Worm (Caenorhabditis elegans) whole organism, L4/young adult: ENCODE measurements around the gene cdd-2.
"Not testable (repeated sequence)": the region's sequence is repeated elsewhere in the genome, so short reads cannot be mapped to it uniquely, and the experiment has no call there.

Source experiments
- W03F9.2 ChIP-seq: fragments of 150-350 bp; optimal IDR thresholded peaks from 2 replicates; lab custom pipeline; 2014; ENCODE audit warnings: missing biosample characterization, missing genetic modification characterization
- dao-5 ChIP-seq: sonication (generic microtip); optimal IDR thresholded peaks from 2 replicates; lab custom pipeline; 2016; ENCODE audit warnings: missing genotype, missing genetic modification characterization, moderate library complexity, missing compliant biosample characterization
- him-1 ChIP-seq: sonication (generic microtip); optimal IDR thresholded peaks from 2 replicates; lab custom pipeline; 2016; ENCODE audit warnings: missing genotype, missing genetic modification reagents, missing genetic modification characterization, missing compliant biosample characterization

The cdd-2 gene

DNA sequence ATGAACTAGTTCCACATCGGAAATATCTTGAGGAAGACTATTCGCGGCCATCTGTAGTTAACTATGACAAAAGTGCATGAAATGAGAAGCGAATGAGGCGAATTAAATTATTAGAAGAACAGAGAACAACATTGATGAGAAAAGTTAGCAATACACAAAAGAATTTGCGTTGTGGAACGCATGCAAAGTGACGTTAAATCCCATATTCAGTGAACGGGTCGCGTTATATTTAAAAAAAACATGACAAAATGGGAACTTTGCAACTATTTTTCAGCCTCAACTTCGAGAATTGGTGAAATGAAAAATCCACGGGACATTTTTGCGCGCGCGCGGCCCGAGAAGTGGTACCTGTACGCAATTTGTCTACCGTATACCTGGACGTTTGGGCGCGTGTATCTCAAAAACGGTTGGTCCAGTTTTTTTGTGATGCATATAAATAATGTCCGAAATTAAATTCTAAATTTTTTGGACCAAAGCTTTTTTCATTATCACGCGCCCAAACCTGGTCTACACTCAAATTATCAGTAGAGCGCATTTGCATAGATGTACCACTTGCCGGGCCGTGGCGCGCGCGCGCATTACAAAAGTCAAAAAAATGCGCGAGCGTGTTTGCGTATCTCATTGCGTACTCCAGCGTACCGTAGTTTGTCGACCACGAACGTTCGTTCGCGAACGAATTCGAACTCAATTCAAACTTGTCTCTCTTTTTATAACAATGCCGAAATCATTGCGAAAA, at the start of gene cdd-2, which contains the start of gene oef-1:
Gene cdd-2 (minus strand): TSS at position 51 of the 736 bp plus-strand sequence.
Gene oef-1 (plus strand): TSS at position 575 of the 736 bp plus-strand sequence.
- no peak for TF ChIP-seq W03F9.2 (tag; lab: Kevin White, UChicago)
- TF ChIP-seq him-1 (tag; lab: Kevin White, UChicago): no peak
- TF ChIP-seq dao-5 (tag; lab: Kevin White, UChicago): no peak

- TF ChIP-seq him-1 (tag; lab: Kevin White, UChicago): no peak
- TF ChIP-seq W03F9.2 (tag; lab: Kevin White, UChicago): no peak
- TF ChIP-seq dao-5 (tag; lab: Kevin White, UChicago): no peak
These were observed 40.9 kb upstream of the cdd-2 start, which contains the start of gene cla-1 for ce11 chrIV:7588631-7589030. TSS of gene cla-1 (plus strand) at chrIV:7588931.

DNA sequence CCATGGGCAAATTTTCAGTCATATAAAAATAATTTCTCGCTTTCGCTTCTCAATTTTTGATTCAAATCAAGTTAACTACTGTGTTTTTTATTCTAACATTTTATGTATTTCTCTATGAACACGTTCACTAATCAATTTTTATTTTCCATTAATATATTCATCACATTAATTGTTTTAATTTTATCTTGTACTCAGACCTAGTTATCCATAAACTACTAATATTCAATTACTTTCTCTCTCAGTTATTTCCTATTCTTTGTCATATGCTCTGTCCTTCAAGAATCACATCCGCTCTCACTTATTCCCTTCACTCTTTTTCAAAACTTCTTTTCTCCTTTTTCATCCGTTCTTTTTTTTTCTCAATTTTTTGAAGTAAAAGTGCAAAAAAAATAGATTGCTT, 39.3 kb upstream of the cdd-2 start:
- no peak for TF ChIP-seq dao-5 (tag; lab: Kevin White, UChicago)
- TF ChIP-seq W03F9.2 (tag; lab: Kevin White, UChicago): no peak
- TF ChIP-seq him-1 (tag; lab: Kevin White, UChicago): no peak

DNA sequence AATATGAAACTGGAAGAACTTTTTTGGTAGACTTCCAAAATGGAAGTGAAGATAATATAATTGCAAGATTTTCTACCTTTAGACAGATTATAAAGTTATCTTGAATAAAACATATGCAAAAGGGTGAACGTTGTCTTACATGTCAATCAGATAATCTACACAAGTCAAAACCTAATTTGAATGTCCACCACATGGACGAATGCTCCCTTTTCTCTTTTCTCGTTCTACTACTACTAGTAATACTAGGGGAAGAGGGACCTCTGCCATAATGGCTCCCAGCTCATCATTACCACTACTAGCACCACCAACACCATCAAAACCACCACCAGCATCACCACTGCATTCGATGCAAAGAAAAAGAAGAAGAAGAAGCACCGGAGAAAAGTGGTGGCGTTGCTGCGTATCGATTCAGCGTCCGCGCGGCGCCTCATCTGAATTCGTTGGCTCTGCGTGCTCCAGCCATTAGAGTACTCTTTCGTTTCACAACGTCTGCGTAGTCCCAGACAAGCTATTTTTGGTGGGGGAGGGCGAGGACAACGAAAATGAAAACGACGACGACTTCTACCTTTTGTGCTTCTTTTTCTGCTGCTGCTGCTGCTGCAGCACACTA, 37.7 kb upstream of the cdd-2 start:
- TF ChIP-seq dao-5 (tag; lab: Kevin White, UChicago) (no peak), W03F9.2 (tag; lab: Kevin White, UChicago) (no peak), him-1 (tag; lab: Kevin White, UChicago) (peak; percentile 14)

- TF ChIP-seq W03F9.2 (tag; lab: Kevin White, UChicago) (peak; percentile 95), him-1 (tag; lab: Kevin White, UChicago) (no peak)
These were observed 32.4 kb upstream of the cdd-2 start, which contains the start of the genes cec-5 and nol-10 for ce11 chrIV:7580062-7580614. TSS of gene cec-5 (minus strand) at chrIV:7580112. TSS of gene nol-10 (plus strand) at chrIV:7580597.

DNA sequence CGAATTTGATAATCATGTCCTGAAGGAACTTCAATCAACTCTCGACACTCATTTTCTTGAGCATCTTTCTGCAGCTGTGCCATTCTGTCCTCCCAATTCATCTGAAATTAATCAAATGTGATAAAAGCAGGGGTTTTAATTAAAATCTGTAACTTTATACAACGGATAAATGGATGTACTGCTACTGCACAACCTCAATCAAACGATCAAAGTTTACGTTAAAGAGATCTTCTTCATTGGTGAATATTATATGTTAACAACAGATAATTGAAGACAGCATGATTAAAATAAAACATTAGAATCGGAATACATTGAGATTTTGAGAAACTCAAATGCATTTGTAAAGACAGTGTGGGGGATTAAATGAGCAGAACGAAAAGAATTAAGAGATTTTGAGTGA, 30.6 kb upstream of the cdd-2 start, which contains the start of gene F32E10.5:
Gene F32E10.5 (minus strand): TSS at position 101 of the 400 bp plus-strand sequence.
- TF ChIP-seq dao-5 (tag; lab: Kevin White, UChicago): no peak
- no peak for TF ChIP-seq him-1 (tag; lab: Kevin White, UChicago)
- TF ChIP-seq W03F9.2 (tag; lab: Kevin White, UChicago): no peak

- no peak for TF ChIP-seq W03F9.2 (tag; lab: Kevin White, UChicago)
- TF ChIP-seq him-1 (tag; lab: Kevin White, UChicago): no peak
- no peak for TF ChIP-seq dao-5 (tag; lab: Kevin White, UChicago)
These were observed 27.6 kb upstream of the cdd-2 start, which contains the start of gene cec-4 for ce11 chrIV:7575147-7575768. TSS of gene cec-4 (plus strand) at chrIV:7575718.

ce11 chrIV:7573944-7574343, 26.3 kb upstream of the cdd-2 start:
- TF ChIP-seq W03F9.2 (tag; lab: Kevin White, UChicago): peak; percentile 76
- TF ChIP-seq him-1 (tag; lab: Kevin White, UChicago): peak; percentile 90
- TF ChIP-seq dao-5 (tag; lab: Kevin White, UChicago): peak; percentile 90

DNA sequence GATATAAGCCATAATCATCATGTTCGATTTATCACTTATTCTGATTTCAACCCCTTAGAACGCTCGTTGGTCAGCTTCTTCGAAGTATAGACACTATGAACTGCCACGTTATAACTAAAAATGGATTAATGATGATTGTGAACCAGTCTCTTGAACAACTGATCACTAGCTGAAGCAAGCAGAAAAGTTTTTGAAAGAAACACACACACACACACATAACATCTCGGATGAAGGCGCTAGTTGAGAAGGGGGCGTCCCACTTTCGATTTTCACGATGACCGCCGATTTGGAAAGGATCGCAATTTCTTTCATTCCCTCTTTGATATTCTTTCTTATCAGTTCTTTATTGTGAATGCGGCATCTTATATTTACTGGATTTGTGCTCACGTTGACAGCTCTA, 20.9 kb upstream of the cdd-2 start, which contains the start of gene clec-180:
Gene clec-180 (plus strand): TSS at position 301 of the 400 bp plus-strand sequence.
- TF ChIP-seq W03F9.2 (tag; lab: Kevin White, UChicago) (no peak), him-1 (tag; lab: Kevin White, UChicago) (no peak), dao-5 (tag; lab: Kevin White, UChicago) (no peak)

ce11 chrIV:7567557-7568010, 19.9 kb upstream of the cdd-2 start, which contains the start of gene F32E10.8:
TSS of gene F32E10.8 (plus strand) at chrIV:7567607.
- TF ChIP-seq him-1 (tag; lab: Kevin White, UChicago): no peak
- TF ChIP-seq W03F9.2 (tag; lab: Kevin White, UChicago): no peak
- TF ChIP-seq dao-5 (tag; lab: Kevin White, UChicago): no peak

- not testable (repeated sequence) for TF ChIP-seq W03F9.2, him-1, dao-5 (tag; lab: Kevin White, UChicago)
These were observed 16.2 kb upstream of the cdd-2 start, which contains the start of gene F32E10.9 for ce11 chrIV:7563850-7564249. TSS of gene F32E10.9 (minus strand) at chrIV:7563950.

ce11 chrIV:7561614-7562142, 14.0 kb upstream of the cdd-2 start, which contains the start of gene ima-3:
TSS of gene ima-3 (minus strand) at chrIV:7561664.
- TF ChIP-seq W03F9.2 (tag; lab: Kevin White, UChicago): peak; percentile 27
- TF ChIP-seq him-1 (tag; lab: Kevin White, UChicago): no peak
- no peak for TF ChIP-seq dao-5 (tag; lab: Kevin White, UChicago)
